Worm (Caenorhabditis elegans) whole organism, early embryonic: Measurements from ENCODE around the gene pot-3.
"Not testable (repeated sequence)": the region's sequence is repeated elsewhere in the genome, so short reads cannot be mapped to it uniquely, and the experiment has no call there.

Experiments used
- B0310.2 ChIP-seq: sonication (generic microtip); optimal IDR thresholded peaks from 2 replicates; lab custom pipeline; 2016; ENCODE audit warnings: mild to moderate bottlenecking, missing genetic modification characterization, missing compliant biosample characterization
- F13C5.2 ChIP-seq: sonication (generic microtip); optimal IDR thresholded peaks from 2 replicates; lab custom pipeline; 2017; ENCODE audit warnings: mild to moderate bottlenecking, missing genetic modification characterization, inconsistent platforms, missing compliant biosample characterization
- aly-1 ChIP-seq: sonication (generic microtip); optimal IDR thresholded peaks from 2 replicates; lab custom pipeline; 2016; ENCODE audit warnings: missing genetic modification characterization, missing compliant biosample characterization
- ama-1 ChIP-seq: fragments of 150-350 bp; optimal IDR thresholded peaks from 2 replicates; lab custom pipeline; 2014
- ceh-13 ChIP-seq: fragments of 200-800 bp; sonication (Bioruptor generic); optimal IDR thresholded peaks from 2 replicates; lab custom pipeline; 2018; ENCODE audit warnings: mild to moderate bottlenecking, missing genetic modification characterization, missing compliant biosample characterization
- ceh-36 ChIP-seq: sonication (generic microtip); optimal IDR thresholded peaks from 2 replicates; lab custom pipeline; 2016; ENCODE audit warnings: missing genetic modification characterization, inconsistent platforms, missing compliant biosample characterization
- ets-7 ChIP-seq: sonication (generic microtip); optimal IDR thresholded peaks from 2 replicates; lab custom pipeline; 2016; ENCODE audit warnings: missing genotype, missing genetic modification characterization, missing compliant biosample characterization
- flt-1 ChIP-seq: fragments of 200-800 bp; sonication (Bioruptor generic); IDR thresholded peaks from 2 replicates; pipeline ENCODE4 v1.3.6; 2022; ENCODE audit warnings: missing genetic modification characterization, missing compliant biosample characterization
- hmbx-1 ChIP-seq: sonication (generic microtip); optimal IDR thresholded peaks from 2 replicates; lab custom pipeline; 2016; ENCODE audit warnings: mild to moderate bottlenecking, missing genetic modification characterization, missing compliant biosample characterization
- hmg-4 ChIP-seq: fragments of 200-800 bp; sonication (Bioruptor generic); optimal IDR thresholded peaks from 2 replicates; lab custom pipeline; 2018; ENCODE audit warnings: mild to moderate bottlenecking, missing genetic modification characterization, missing compliant biosample characterization
- hnd-1 ChIP-seq: sonication (generic microtip); optimal IDR thresholded peaks from 2 replicates; lab custom pipeline; 2016; ENCODE audit warnings: missing genetic modification characterization, missing compliant biosample characterization
- pes-1 ChIP-seq: fragments of 200-800 bp; sonication (Bioruptor generic); IDR thresholded peaks from 2 replicates; pipeline ENCODE4 v1.3.6; 2022; ENCODE audit warnings: missing genetic modification reagents, missing genetic modification characterization, missing compliant biosample characterization
- scrt-1 ChIP-seq: fragments of 200-800 bp; sonication (Bioruptor generic); IDR thresholded peaks from 2 replicates; pipeline ENCODE4 v1.3.6; 2022; ENCODE audit warnings: missing genetic modification characterization, missing compliant biosample characterization
- sea-1 ChIP-seq: fragments of 200-800 bp; sonication (Bioruptor generic); conservative IDR thresholded peaks from 2 replicates; pipeline ENCODE4 v1.3.6; 2022; ENCODE audit warnings: missing genetic modification characterization, missing compliant biosample characterization
- tbx-11 ChIP-seq: fragments of 200-800 bp; sonication (Bioruptor generic); IDR thresholded peaks from 2 replicates; pipeline ENCODE4 v1.3.6; 2022; ENCODE audit warnings: missing genetic modification characterization, missing compliant biosample characterization
- tbx-37 ChIP-seq: fragments of 200-800 bp; sonication (Bioruptor generic); conservative IDR thresholded peaks from 2 replicates; pipeline ENCODE4 v1.3.6; 2022; ENCODE audit warnings: missing genetic modification reagents, missing genetic modification characterization, missing compliant biosample characterization
- tra-4 ChIP-seq: sonication (generic microtip); optimal IDR thresholded peaks from 2 replicates; lab custom pipeline; 2017; ENCODE audit warnings: missing genetic modification characterization, missing compliant biosample characterization

pot-3 gene

DNA sequence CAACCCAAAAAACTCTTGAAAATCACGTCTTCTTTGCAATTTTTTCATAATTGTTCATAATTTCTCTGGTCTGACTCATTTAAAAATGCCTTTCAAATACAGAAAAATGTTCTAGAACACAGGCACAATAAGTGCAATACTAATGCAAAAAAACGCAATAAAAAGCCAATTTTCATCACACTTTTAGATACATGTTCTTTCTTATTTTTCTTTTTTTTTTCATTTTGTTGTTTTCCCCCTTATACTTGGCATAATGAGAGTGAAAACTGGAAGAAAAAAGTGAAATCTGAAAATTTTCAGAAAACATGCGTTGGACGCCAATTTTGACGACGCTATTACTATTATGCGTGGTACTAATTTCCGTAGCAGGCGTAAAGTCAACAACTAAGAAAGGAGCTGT lies 36.1 kb upstream of the pot-3 start, which contains the start of gene tyr-2:
tyr-2 (plus strand) TSS at position 301 of the 400 bp plus-strand sequence.
- no peak for TF ChIP-seq F13C5.2 (tag; lab: Kevin White, UChicago)
- no peak for TF ChIP-seq hnd-1
- no peak for TF ChIP-seq ama-1 (lab: Kevin White, UChicago)
- no peak for TF ChIP-seq ets-7 (tag; lab: Kevin White, UChicago)
- no peak for TF ChIP-seq ceh-13 (GFP tag; lab: Kevin White, UChicago)
- no peak for TF ChIP-seq flt-1 (GFP tag; lab: Robert Waterston, UW)
- no peak for TF ChIP-seq hmbx-1 (tag; lab: Kevin White, UChicago)
- no peak for TF ChIP-seq tbx-11 (GFP tag; lab: Robert Waterston, UW)
- no peak for TF ChIP-seq B0310.2 (tag; lab: Kevin White, UChicago)
- TF ChIP-seq hmg-4 (GFP tag; lab: Kevin White, UChicago), result no peak
- no peak for TF ChIP-seq tra-4
- TF ChIP-seq sea-1 (GFP tag; lab: Robert Waterston, UW), result no peak
- no peak for TF ChIP-seq scrt-1
- no peak for TF ChIP-seq tbx-37 (GFP tag; lab: Robert Waterston, UW)
- no peak for TF ChIP-seq aly-1 (tag; lab: Kevin White, UChicago)
- no peak for TF ChIP-seq pes-1
- TF ChIP-seq ceh-36 (tag; lab: Kevin White, UChicago), result no peak

DNA sequence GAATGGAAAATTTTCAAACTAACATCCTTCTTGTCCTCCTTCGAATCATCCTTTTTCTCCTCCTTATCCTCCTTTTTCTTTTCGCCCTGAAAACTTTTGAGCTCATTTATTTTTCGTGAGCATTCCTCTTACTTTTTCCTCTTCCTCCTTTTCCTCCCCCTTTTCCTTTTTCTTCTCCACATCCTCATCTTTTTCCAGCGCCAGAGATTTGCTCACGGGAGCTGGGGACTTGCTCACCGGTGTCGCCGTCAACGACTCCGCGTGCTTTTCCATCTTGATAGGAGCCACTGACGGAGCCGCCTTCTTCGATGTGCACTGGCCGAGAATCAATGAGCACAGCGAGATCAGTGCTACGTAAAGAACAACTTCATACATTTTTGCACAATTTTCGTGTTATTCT lies 31.7 kb upstream of the pot-3 start, which contains the start of gene K08E3.2:
K08E3.2 (minus strand) TSS at position 375 of the 400 bp plus-strand sequence.
- no peak for TF ChIP-seq ceh-13 (GFP tag; lab: Kevin White, UChicago)
- TF ChIP-seq B0310.2 (tag; lab: Kevin White, UChicago), result no peak
- no peak for TF ChIP-seq hnd-1
- no peak for TF ChIP-seq hmg-4 (GFP tag; lab: Kevin White, UChicago)
- TF ChIP-seq flt-1 (GFP tag; lab: Robert Waterston, UW), result no peak
- no peak for TF ChIP-seq tra-4
- TF ChIP-seq tbx-37 (GFP tag; lab: Robert Waterston, UW), result no peak
- TF ChIP-seq sea-1 (GFP tag; lab: Robert Waterston, UW), result no peak

- TF ChIP-seq F13C5.2 (tag; lab: Kevin White, UChicago); ceh-36 (tag; lab: Kevin White, UChicago); sea-1 (GFP tag; lab: Robert Waterston, UW): not testable (repeated sequence)
Measured at ce11 chrIII:13751144-13751543, 28.9 kb upstream of the pot-3 start, which contains the start of gene mlc-7. Gene mlc-7 (plus strand): TSS chrIII:13751444.

- TF ChIP-seq scrt-1, result no peak
- TF ChIP-seq aly-1 (tag; lab: Kevin White, UChicago), result no peak
- no peak for TF ChIP-seq sea-1 (GFP tag; lab: Robert Waterston, UW)
- no peak for TF ChIP-seq ceh-36 (tag; lab: Kevin White, UChicago)
- TF ChIP-seq F13C5.2 (tag; lab: Kevin White, UChicago), result no peak
- no peak for TF ChIP-seq flt-1 (GFP tag; lab: Robert Waterston, UW)
Measured at ce11 chrIII:13755689-13756088, 24.3 kb upstream of the pot-3 start, which contains the start of gene toca-2. Gene toca-2 (plus strand): TSS chrIII:13755896.

ce11 chrIII:13759691-13760090 lies 20.3 kb upstream of the pot-3 start:
- TF ChIP-seq ceh-13 (GFP tag; lab: Kevin White, UChicago), result no peak
- TF ChIP-seq tra-4, result no peak
- no peak for TF ChIP-seq tbx-37 (GFP tag; lab: Robert Waterston, UW)
- TF ChIP-seq hmbx-1 (tag; lab: Kevin White, UChicago), result no peak
- TF ChIP-seq ceh-36 (tag; lab: Kevin White, UChicago), result no peak
- no peak for TF ChIP-seq tbx-11 (GFP tag; lab: Robert Waterston, UW)
- no peak for TF ChIP-seq ama-1 (lab: Kevin White, UChicago)
- TF ChIP-seq ets-7 (tag; lab: Kevin White, UChicago), result no peak
- no peak for TF ChIP-seq aly-1 (tag; lab: Kevin White, UChicago)
- no peak for TF ChIP-seq hmg-4 (GFP tag; lab: Kevin White, UChicago)
- no peak for TF ChIP-seq F13C5.2 (tag; lab: Kevin White, UChicago)
- no peak for TF ChIP-seq pes-1
- no peak for TF ChIP-seq sea-1 (GFP tag; lab: Robert Waterston, UW)
- no peak for TF ChIP-seq scrt-1
- no peak for TF ChIP-seq B0310.2 (tag; lab: Kevin White, UChicago)
- no peak for TF ChIP-seq flt-1 (GFP tag; lab: Robert Waterston, UW)

ce11 chrIII:13761022-13761421 lies 19.0 kb upstream of the pot-3 start:
- TF ChIP-seq sea-1 (GFP tag; lab: Robert Waterston, UW) (no peak), hmg-4 (GFP tag; lab: Kevin White, UChicago) (no peak), flt-1 (GFP tag; lab: Robert Waterston, UW) (no peak), tbx-37 (GFP tag; lab: Robert Waterston, UW) (no peak), scrt-1 (no peak), ama-1 (lab: Kevin White, UChicago) (no peak), ceh-13 (GFP tag; lab: Kevin White, UChicago) (no peak), tra-4 (no peak), ceh-36 (tag; lab: Kevin White, UChicago) (no peak), B0310.2 (tag; lab: Kevin White, UChicago) (no peak)

DNA sequence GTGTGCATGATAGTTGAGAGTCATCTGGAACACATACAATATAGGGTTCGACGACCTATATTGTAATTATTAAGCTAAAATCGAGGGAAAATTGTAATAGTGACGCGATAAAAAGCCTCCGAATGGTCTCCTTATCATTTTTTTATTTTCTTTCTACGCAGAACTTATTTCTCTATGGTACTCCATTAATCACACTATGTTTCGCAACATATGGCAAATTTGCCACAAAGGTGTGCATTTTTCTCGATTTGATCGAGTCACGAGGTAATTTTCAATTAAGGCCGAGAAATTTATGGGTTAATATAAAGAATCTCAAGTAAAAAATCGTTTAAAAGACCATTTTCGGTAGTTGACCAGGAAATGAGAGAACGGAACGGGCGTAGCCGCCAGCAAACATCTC lies 18.0 kb upstream of the pot-3 start, which contains the start of gene dbn-1:
dbn-1 (minus strand) TSS at position 24 of the 400 bp plus-strand sequence.
- no peak for TF ChIP-seq ceh-13 (GFP tag; lab: Kevin White, UChicago)
- TF ChIP-seq B0310.2 (tag; lab: Kevin White, UChicago), result no peak
- no peak for TF ChIP-seq ceh-36 (tag; lab: Kevin White, UChicago)
- TF ChIP-seq flt-1 (GFP tag; lab: Robert Waterston, UW), result no peak
- no peak for TF ChIP-seq ets-7 (tag; lab: Kevin White, UChicago)
- TF ChIP-seq F13C5.2 (tag; lab: Kevin White, UChicago), result no peak
- TF ChIP-seq sea-1 (GFP tag; lab: Robert Waterston, UW), result no peak
- TF ChIP-seq aly-1 (tag; lab: Kevin White, UChicago), result no peak
- no peak for TF ChIP-seq pes-1
